Worm (Caenorhabditis elegans): Measurements from ENCODE around the gene K06H7.2.

The K06H7.2 gene

DNA sequence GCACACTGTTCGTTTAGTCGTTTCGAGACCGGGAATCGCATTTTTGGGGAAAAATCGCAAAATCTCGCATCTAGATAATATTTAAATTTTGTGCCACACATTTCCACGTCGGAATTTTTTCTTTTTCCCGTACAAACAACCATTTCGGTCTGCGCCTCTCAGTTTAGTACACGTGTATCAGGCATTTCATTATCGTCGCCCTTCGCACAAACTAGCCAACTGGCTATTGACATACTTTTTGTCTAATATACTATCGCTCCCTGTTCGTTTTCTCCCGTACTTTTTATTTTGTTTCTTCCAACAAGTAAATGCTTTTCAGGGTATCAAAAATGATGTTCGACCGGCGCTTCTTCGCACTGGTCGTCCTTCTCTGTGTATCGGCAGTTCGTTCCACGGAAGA is 40.0 kb downstream of the K06H7.2 start, which contains the start of gene C14B9.2:
Gene C14B9.2 (plus strand): TSS at position 320 of the 400 bp plus-strand sequence.
- TF ChIP-seq mef-2 (tag; optimal IDR thresholded peaks at IDR 0.05) (no peak), xbp-1 (tag; optimal IDR thresholded peaks at IDR 0.05) (peak; percentile 50)

DNA sequence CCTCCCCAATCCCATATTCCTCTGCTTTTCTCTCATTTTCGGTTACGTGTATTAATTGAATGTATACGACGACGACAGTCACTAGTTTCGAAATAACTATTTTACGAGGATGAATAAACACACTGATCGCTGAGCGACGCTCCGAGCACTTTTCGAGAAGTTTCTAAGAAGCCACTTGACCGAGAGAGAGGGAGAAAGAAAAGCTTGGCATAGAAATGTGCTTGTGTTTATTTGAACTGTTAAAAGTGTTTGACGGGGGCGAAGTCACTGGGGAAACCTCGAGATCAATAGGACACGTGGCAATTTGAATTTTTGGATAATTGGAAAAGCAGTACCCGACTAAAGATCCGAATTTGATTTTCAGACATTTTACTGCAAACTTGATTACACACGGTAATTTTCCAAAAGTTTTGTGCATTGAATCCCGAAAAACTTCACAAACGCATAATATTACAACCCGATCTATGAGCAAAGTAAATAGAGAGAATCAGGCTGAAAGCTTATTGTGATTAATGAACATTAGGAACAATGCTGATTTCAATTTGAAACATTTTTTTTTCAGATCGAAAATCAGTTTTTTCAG is 43.2 kb downstream of the K06H7.2 start:
- peak; percentile 15 for TF ChIP-seq swsn-7 (tag; optimal IDR thresholded peaks at IDR 0.05)
- no peak for TF ChIP-seq ces-1 (GFP tag; optimal IDR thresholded peaks at IDR 0.05)
- TF ChIP-seq sox-4 (tag; optimal IDR thresholded peaks at IDR 0.05) = no peak
- TF ChIP-seq nhr-71 (tag; optimal IDR thresholded peaks at IDR 0.05) = peak; percentile 49
- TF ChIP-seq unc-30 (tag; optimal IDR thresholded peaks at IDR 0.05) = no peak
- TF ChIP-seq rnt-1 (tag; optimal IDR thresholded peaks at IDR 0.05) = peak; percentile 3
- peak; percentile 39 for TF ChIP-seq nhr-20 (tag; optimal IDR thresholded peaks at IDR 0.05)
- no peak for TF ChIP-seq mep-1 (tag; optimal IDR thresholded peaks at IDR 0.05)
- TF ChIP-seq lin-39 (tag; optimal IDR thresholded peaks at IDR 0.05) = no peak
- no peak for TF ChIP-seq ztf-4 (tag; optimal IDR thresholded peaks at IDR 0.05)
- peak; percentile 37 for TF ChIP-seq nhr-77 (tag; optimal IDR thresholded peaks at IDR 0.05)
- TF ChIP-seq elt-2 (tag; optimal IDR thresholded peaks at IDR 0.05) = no peak
- peak; percentile 44 for TF ChIP-seq nhr-19 (GFP tag; conservative IDR thresholded peaks at IDR 0.05)
- peak in 1 of 2 experiments; percentile 34 for TF ChIP-seq mdl-1 (tag; optimal IDR thresholded peaks at IDR 0.05)
- no peak for TF ChIP-seq hpl-2 (GFP tag; optimal IDR thresholded peaks at IDR 0.05)
- TF ChIP-seq irx-1 (tag; optimal IDR thresholded peaks at IDR 0.05) = no peak
- no peak for TF ChIP-seq unc-62 (GFP tag; optimal IDR thresholded peaks at IDR 0.05)
- TF ChIP-seq unc-130 (tag; optimal IDR thresholded peaks at IDR 0.05) = no peak
- peak; percentile 16 for TF ChIP-seq sup-37 (GFP tag; optimal IDR thresholded peaks at IDR 0.05)
- TF ChIP-seq alr-1 (tag; optimal IDR thresholded peaks at IDR 0.05; ENCODE audit: borderline replicate concordance) = no peak
- no peak for TF ChIP-seq aha-1 (tag; optimal IDR thresholded peaks at IDR 0.05)
- no peak for TF ChIP-seq nhr-12 (tag; optimal IDR thresholded peaks at IDR 0.05)
- TF ChIP-seq efl-1 (optimal IDR thresholded peaks at IDR 0.05) = no peak
- peak in 1 of 2 experiments; percentile 88 for TF ChIP-seq efl-1 (GFP tag; optimal IDR thresholded peaks at IDR 0.05 in 1 of 2)
- TF ChIP-seq skn-1 (tag; optimal IDR thresholded peaks at IDR 0.05) = peak; percentile 16
- TF ChIP-seq nhr-85 (tag) = no peak
- peak; percentile 42 for TF ChIP-seq tbx-2 (tag; optimal IDR thresholded peaks at IDR 0.05)
- no peak for TF ChIP-seq snpc-4 (tag; optimal IDR thresholded peaks at IDR 0.05)
- no peak for TF ChIP-seq lsy-2 (tag; optimal IDR thresholded peaks at IDR 0.05)
- TF ChIP-seq lin-35 (GFP tag; optimal IDR thresholded peaks at IDR 0.05) = no peak
- TF ChIP-seq aly-2 (tag; optimal IDR thresholded peaks at IDR 0.05) = peak; percentile 23

DNA sequence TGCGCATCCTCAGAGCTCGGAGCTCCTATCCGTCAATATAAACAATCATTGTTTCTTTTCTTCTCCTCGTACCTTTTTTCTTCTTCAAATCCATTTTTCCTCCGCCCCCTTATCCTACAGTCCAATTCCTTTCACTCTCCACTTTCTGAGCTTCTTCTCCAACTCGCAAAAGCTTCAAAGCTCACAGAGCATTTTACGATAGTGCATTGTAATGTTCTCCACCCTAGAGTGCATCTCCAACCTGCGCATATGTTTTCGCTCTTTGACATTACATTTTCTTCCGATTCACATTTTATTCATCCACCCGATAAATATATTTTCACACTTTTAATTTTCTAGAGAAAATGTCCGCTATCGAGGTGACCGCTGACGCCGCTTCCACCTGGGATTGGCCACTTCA is 44.4 kb downstream of the K06H7.2 start, which contains the start of gene hsp-12.2:
Gene hsp-12.2 (plus strand): TSS at position 301 of the 400 bp plus-strand sequence.
- no peak for TF ChIP-seq efl-1 (optimal IDR thresholded peaks at IDR 0.05)
- TF ChIP-seq efl-1 (GFP tag; optimal IDR thresholded peaks at IDR 0.05 in 1 of 2) = peak in 1 of 2 experiments; percentile 68
- no peak for TF ChIP-seq lsy-2 (tag; optimal IDR thresholded peaks at IDR 0.05)
- TF ChIP-seq ces-1 (GFP tag; optimal IDR thresholded peaks at IDR 0.05) = no peak
- no peak for TF ChIP-seq nhr-85 (tag)

DNA sequence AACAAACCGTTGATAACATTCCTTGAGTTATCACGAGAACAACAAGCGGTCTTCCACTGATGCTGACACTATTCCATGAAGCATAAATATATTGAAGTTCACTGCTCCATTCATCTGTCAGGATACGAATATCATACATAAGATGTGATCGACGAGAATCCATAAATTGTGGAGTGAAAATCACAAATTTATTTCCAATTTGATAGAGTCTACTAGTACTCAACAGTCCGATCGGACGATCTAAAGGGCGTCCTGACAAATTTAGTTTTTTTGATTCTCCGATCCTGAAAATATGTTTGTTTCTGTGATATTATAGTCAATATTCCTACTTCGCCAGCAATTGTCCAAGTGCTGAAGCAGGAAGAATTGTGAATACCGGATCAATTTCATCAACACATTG is 48.8 kb downstream of the K06H7.2 start:
- no peak for TF ChIP-seq C16A3.4 (tag; optimal IDR thresholded peaks at IDR 0.05)
- TF ChIP-seq sptf-1 (tag; optimal IDR thresholded peaks at IDR 0.05) = no peak
- TF ChIP-seq unc-62 (GFP tag; optimal IDR thresholded peaks at IDR 0.05) = no peak
- no peak for TF ChIP-seq irx-1 (tag; optimal IDR thresholded peaks at IDR 0.05)
- no peak for TF ChIP-seq unc-30 (tag; optimal IDR thresholded peaks at IDR 0.05)
- TF ChIP-seq mef-2 (tag; optimal IDR thresholded peaks at IDR 0.05) = no peak
- TF ChIP-seq egl-27 (tag; optimal IDR thresholded peaks at IDR 0.05) = no peak
- TF ChIP-seq isw-1 (GFP tag; IDR thresholded peaks at IDR 0.05) = no peak
- no peak for TF ChIP-seq hpl-2 (GFP tag; optimal IDR thresholded peaks at IDR 0.05)
- TF ChIP-seq nhr-71 (tag; optimal IDR thresholded peaks at IDR 0.05) = no peak
- TF ChIP-seq elt-2 (tag; optimal IDR thresholded peaks at IDR 0.05) = no peak
- TF ChIP-seq hlh-17 (GFP tag; optimal IDR thresholded peaks at IDR 0.05; ENCODE audit: borderline replicate concordance) = no peak
- no peak for TF ChIP-seq pax-3 (tag; optimal IDR thresholded peaks at IDR 0.05)
- TF ChIP-seq aha-1 (tag; optimal IDR thresholded peaks at IDR 0.05) = no peak
- TF ChIP-seq skn-1 (tag; optimal IDR thresholded peaks at IDR 0.05) = no peak
- TF ChIP-seq vab-15 (tag; optimal IDR thresholded peaks at IDR 0.05) = no peak
- no peak for TF ChIP-seq zip-4 (GFP tag; optimal IDR thresholded peaks at IDR 0.05)
- no peak for TF ChIP-seq mab-9 (GFP tag; IDR thresholded peaks at IDR 0.05)
- no peak for TF ChIP-seq grh-1 (GFP tag; IDR thresholded peaks at IDR 0.05)
